Fruit fly (Drosophila melanogaster) whole organism, embryonic: Measurements from ENCODE around the gene CG43389.

Experiments used
- Abd-B ChIP-seq: fragments of 200-800 bp; sonication (Bioruptor generic); optimal IDR thresholded peaks from 2 replicates; lab custom pipeline; 2018; ENCODE audit warnings: missing biosample characterization, mild to moderate bottlenecking, missing genetic modification characterization, moderate library complexity
- CG10267 ChIP-seq: fragments of 200-800 bp; sonication (Bioruptor generic); optimal IDR thresholded peaks from 2 replicates; lab custom pipeline; 2018; ENCODE audit warnings: missing biosample characterization, mild to moderate bottlenecking, missing genetic modification characterization, moderate library complexity
- CG11093 ChIP-seq: fragments of 200-800 bp; sonication (Bioruptor generic); IDR thresholded peaks from 3 replicates; pipeline ENCODE4 v1.3.6; 2022; ENCODE audit warnings: missing biosample characterization, missing genetic modification characterization
- CG1233 ChIP-seq: fragments of 200-800 bp; sonication (Bioruptor generic); optimal IDR thresholded peaks from 4 replicates; lab custom pipeline; 2018; ENCODE audit warnings: missing biosample characterization, mild to moderate bottlenecking, missing genetic modification characterization
- CG1602 ChIP-seq: fragments of 200-800 bp; sonication (Bioruptor generic); optimal IDR thresholded peaks from 3 replicates; lab custom pipeline; 2016; ENCODE audit warnings: missing biosample characterization, missing genetic modification characterization
- CG18011 ChIP-seq: fragments of 200-800 bp; sonication (Bioruptor generic); optimal IDR thresholded peaks from 2 replicates; lab custom pipeline; 2017; ENCODE audit warnings: missing biosample characterization, missing genetic modification characterization, mild to moderate bottlenecking, moderate library complexity, missing genotype
- CG1832 ChIP-seq: fragments of 200-800 bp; sonication (Bioruptor generic); optimal IDR thresholded peaks from 2 replicates; lab custom pipeline; 2017; ENCODE audit warnings: missing biosample characterization, mild to moderate bottlenecking, missing genetic modification characterization, inconsistent platforms
- CG18599 ChIP-seq: fragments of 200-800 bp; sonication (Bioruptor generic); optimal IDR thresholded peaks from 3 replicates; lab custom pipeline; 2017; ENCODE audit warnings: missing biosample characterization, missing genetic modification characterization, mild to moderate bottlenecking, moderate library complexity, missing genetic modification reagents
- CG33557 ChIP-seq: fragments of 200-800 bp; sonication (Bioruptor generic); optimal IDR thresholded peaks from 2 replicates; lab custom pipeline; 2019; ENCODE audit warnings: missing biosample characterization, mild to moderate bottlenecking, missing genetic modification characterization, moderate library complexity
- CG42726 ChIP-seq: fragments of 200-800 bp; sonication (Bioruptor generic); IDR thresholded peaks from 2 replicates; pipeline ENCODE4 v1.3.6; 2022; ENCODE audit warnings: missing biosample characterization, missing genetic modification characterization; ENCODE audit not compliant: partially characterized antibody
- CG6175 ChIP-seq: fragments of 200-800 bp; sonication (Bioruptor generic); IDR thresholded peaks from 3 replicates; pipeline ENCODE4 v1.3.6; 2022; ENCODE audit warnings: missing biosample characterization, missing genetic modification characterization
- CG7271 ChIP-seq: fragments of 200-800 bp; sonication (Bioruptor generic); optimal IDR thresholded peaks from 2 replicates; lab custom pipeline; 2018; ENCODE audit warnings: missing biosample characterization, mild to moderate bottlenecking, missing genetic modification characterization, moderate library complexity
- CG7745 ChIP-seq: fragments of 200-800 bp; sonication (Bioruptor generic); optimal IDR thresholded peaks from 2 replicates; lab custom pipeline; 2018; ENCODE audit warnings: missing biosample characterization, mild to moderate bottlenecking, missing genetic modification characterization, moderate library complexity
- CG8281 ChIP-seq: fragments of 200-800 bp; sonication (Bioruptor generic); optimal IDR thresholded peaks from 2 replicates; lab custom pipeline; 2018; ENCODE audit warnings: missing biosample characterization, mild to moderate bottlenecking, missing genetic modification characterization, moderate library complexity
- CG9609 ChIP-seq: fragments of 200-800 bp; sonication (Bioruptor generic); optimal IDR thresholded peaks from 3 replicates; lab custom pipeline; 2016; ENCODE audit warnings: missing biosample characterization, missing genetic modification characterization
- Drgx ChIP-seq: fragments of 200-800 bp; sonication (Bioruptor generic); IDR thresholded peaks from 2 replicates; pipeline ENCODE4 v1.3.6; 2022; ENCODE audit warnings: missing biosample characterization, missing genetic modification characterization
- Ets65A ChIP-seq: fragments of 200-800 bp; sonication (Bioruptor generic); peaks from one replicate; lab custom pipeline; 2016; ENCODE audit warnings: missing biosample characterization, missing genetic modification characterization
- Hand ChIP-seq: fragments of 200-800 bp; sonication (Bioruptor generic); optimal IDR thresholded peaks from 2 replicates; lab custom pipeline; 2017; ENCODE audit warnings: mild to moderate bottlenecking, missing biosample characterization, missing genetic modification reagents, missing genetic modification characterization
- Hey ChIP-seq: fragments of 200-800 bp; sonication (Bioruptor generic); optimal IDR thresholded peaks from 3 replicates; lab custom pipeline; 2018; ENCODE audit warnings: missing biosample characterization, mild to moderate bottlenecking, missing genetic modification characterization
- Hmr ChIP-seq: fragments of 200-800 bp; sonication (Bioruptor generic); optimal IDR thresholded peaks from 3 replicates; lab custom pipeline; 2017; ENCODE audit warnings: mild to moderate bottlenecking, missing biosample characterization, missing genetic modification reagents, missing genetic modification characterization
- Lpt ChIP-seq: fragments of >200 bp; optimal IDR thresholded peaks from 2 replicates; lab custom pipeline; 2018; ENCODE audit warnings: missing biosample characterization, missing genetic modification characterization
- Mes4 ChIP-seq: fragments of 200-800 bp; sonication (Bioruptor generic); optimal IDR thresholded peaks from 2 replicates; lab custom pipeline; 2016; ENCODE audit warnings: missing biosample characterization, missing genetic modification characterization
- Rx ChIP-seq: fragments of 200-800 bp; sonication (Bioruptor generic); IDR thresholded peaks from 2 replicates; pipeline ENCODE4 v1.3.6; 2022; ENCODE audit warnings: missing biosample characterization, missing genetic modification characterization
- Six4 ChIP-seq: fragments of 200-800 bp; sonication (Bioruptor generic); optimal IDR thresholded peaks from 2 replicates; lab custom pipeline; 2016; ENCODE audit warnings: missing biosample characterization, missing genetic modification characterization
- Tbp ChIP-seq: fragments of >200 bp; optimal IDR thresholded peaks from 2 replicates; lab custom pipeline; 2018; ENCODE audit warnings: missing biosample characterization, missing genetic modification characterization
- al ChIP-seq: fragments of 200-800 bp; sonication (Bioruptor generic); IDR thresholded peaks from 2 replicates; pipeline ENCODE4 v1.3.6; 2022; ENCODE audit warnings: missing biosample characterization, missing genetic modification characterization
- ash1 ChIP-seq: fragments of 200-800 bp; sonication (Bioruptor generic); optimal IDR thresholded peaks from 2 replicates; lab custom pipeline; 2018; ENCODE audit warnings: missing biosample characterization, mild to moderate bottlenecking, missing genetic modification characterization
- ato ChIP-seq: fragments of 200-800 bp; sonication (Bioruptor generic); IDR thresholded peaks from 2 replicates; pipeline ENCODE4 v1.3.6; 2022; ENCODE audit warnings: missing biosample characterization, missing genetic modification characterization; ENCODE audit not compliant: partially characterized antibody
- bsh ChIP-seq, 2 experiments: fragments of 200-800 bp; sonication (Bioruptor generic); optimal IDR thresholded peaks; 2 replicates each; lab custom pipeline; 2017 to 2018; ENCODE audit warnings: mild to moderate bottlenecking in 2 of 2, missing biosample characterization in 2 of 2, missing genetic modification characterization in 2 of 2, moderate library complexity in 1 of 2
- corto ChIP-seq: fragments of 200-800 bp; sonication (Bioruptor generic); optimal IDR thresholded peaks from 2 replicates; lab custom pipeline; 2016; ENCODE audit warnings: missing biosample characterization, mild to moderate bottlenecking, missing genetic modification characterization, moderate library complexity
- dmrt99B ChIP-seq: fragments of 200-800 bp; sonication (Bioruptor generic); optimal IDR thresholded peaks from 2 replicates; lab custom pipeline; 2018; ENCODE audit warnings: missing biosample characterization, mild to moderate bottlenecking, missing genetic modification characterization, moderate library complexity
- ftz-f1 ChIP-seq: fragments of 200-800 bp; sonication (Bioruptor generic); optimal IDR thresholded peaks from 2 replicates; lab custom pipeline; 2016; ENCODE audit warnings: missing biosample characterization, missing genetic modification characterization
- grau ChIP-seq: fragments of 200-800 bp; optimal IDR thresholded peaks from 3 replicates; lab custom pipeline; 2019; ENCODE audit warnings: missing biosample characterization, mild to moderate bottlenecking, missing genetic modification characterization, moderate library complexity
- hb ChIP-seq: fragments of 200-800 bp; sonication (Bioruptor generic); IDR thresholded peaks from 3 replicates; pipeline ENCODE4 v1.3.6; 2022; ENCODE audit warnings: missing biosample characterization, missing genetic modification characterization; ENCODE audit not compliant: partially characterized antibody
- lbe ChIP-seq: fragments of 200-800 bp; sonication (Bioruptor generic); optimal IDR thresholded peaks from 2 replicates; lab custom pipeline; 2016; ENCODE audit warnings: missing biosample characterization, mild to moderate bottlenecking, missing genetic modification characterization
- nau ChIP-seq: fragments of 200-800 bp; sonication (Bioruptor generic); optimal IDR thresholded peaks from 3 replicates; lab custom pipeline; 2017; ENCODE audit warnings: missing biosample characterization, mild to moderate bottlenecking, missing genetic modification characterization, missing genetic modification reagents
- nom ChIP-seq: fragments of 200-800 bp; sonication (Bioruptor generic); optimal IDR thresholded peaks from 2 replicates; lab custom pipeline; 2017; ENCODE audit warnings: missing biosample characterization, missing genetic modification characterization, mild to moderate bottlenecking, moderate library complexity, missing genetic modification reagents
- phol ChIP-seq: fragments of 200-800 bp; sonication (Bioruptor generic); optimal IDR thresholded peaks from 3 replicates; lab custom pipeline; 2018; ENCODE audit warnings: missing biosample characterization, mild to moderate bottlenecking, missing genetic modification characterization, moderate library complexity
- pita ChIP-seq: fragments of 200-800 bp; sonication (Bioruptor generic); optimal IDR thresholded peaks from 2 replicates; lab custom pipeline; 2017; ENCODE audit warnings: missing biosample characterization, mild to moderate bottlenecking, missing genetic modification characterization
- row ChIP-seq: fragments of 200-800 bp; sonication (Bioruptor generic); IDR thresholded peaks from 3 replicates; pipeline ENCODE4 v1.3.6; 2022; ENCODE audit warnings: missing biosample characterization, missing genetic modification characterization
- sens ChIP-seq: fragments of 200-800 bp; sonication (Bioruptor generic); peaks from one replicate; lab custom pipeline; 2016; ENCODE audit warnings: missing biosample characterization, missing genetic modification characterization
- shn ChIP-seq: fragments of 200-800 bp; sonication (Bioruptor generic); optimal IDR thresholded peaks from 3 replicates; lab custom pipeline; 2016; ENCODE audit warnings: missing biosample characterization, missing genetic modification characterization
- slou ChIP-seq: fragments of 200-800 bp; sonication (Bioruptor generic); optimal IDR thresholded peaks from 3 replicates; lab custom pipeline; 2016; ENCODE audit warnings: missing biosample characterization, missing genetic modification characterization
- ssp ChIP-seq: fragments of 200-800 bp; sonication (Bioruptor generic); IDR thresholded peaks from 2 replicates; pipeline ENCODE4 v1.3.6; 2022; ENCODE audit warnings: missing biosample characterization, missing genetic modification characterization
- tap ChIP-seq: fragments of 200-800 bp; optimal IDR thresholded peaks from 3 replicates; lab custom pipeline; 2019; ENCODE audit warnings: missing biosample characterization, mild to moderate bottlenecking, missing genetic modification characterization, moderate library complexity
- toy ChIP-seq: fragments of 200-800 bp; sonication (Bioruptor generic); IDR thresholded peaks from 2 replicates; pipeline ENCODE4 v1.3.6; 2022; ENCODE audit warnings: missing biosample characterization, missing genetic modification characterization
- twi ChIP-seq: fragments of 200-800 bp; optimal IDR thresholded peaks from 2 replicates; lab custom pipeline; 2019; ENCODE audit warnings: missing biosample characterization, mild to moderate bottlenecking, missing genetic modification characterization, moderate library complexity

The CG43389 gene

DNA sequence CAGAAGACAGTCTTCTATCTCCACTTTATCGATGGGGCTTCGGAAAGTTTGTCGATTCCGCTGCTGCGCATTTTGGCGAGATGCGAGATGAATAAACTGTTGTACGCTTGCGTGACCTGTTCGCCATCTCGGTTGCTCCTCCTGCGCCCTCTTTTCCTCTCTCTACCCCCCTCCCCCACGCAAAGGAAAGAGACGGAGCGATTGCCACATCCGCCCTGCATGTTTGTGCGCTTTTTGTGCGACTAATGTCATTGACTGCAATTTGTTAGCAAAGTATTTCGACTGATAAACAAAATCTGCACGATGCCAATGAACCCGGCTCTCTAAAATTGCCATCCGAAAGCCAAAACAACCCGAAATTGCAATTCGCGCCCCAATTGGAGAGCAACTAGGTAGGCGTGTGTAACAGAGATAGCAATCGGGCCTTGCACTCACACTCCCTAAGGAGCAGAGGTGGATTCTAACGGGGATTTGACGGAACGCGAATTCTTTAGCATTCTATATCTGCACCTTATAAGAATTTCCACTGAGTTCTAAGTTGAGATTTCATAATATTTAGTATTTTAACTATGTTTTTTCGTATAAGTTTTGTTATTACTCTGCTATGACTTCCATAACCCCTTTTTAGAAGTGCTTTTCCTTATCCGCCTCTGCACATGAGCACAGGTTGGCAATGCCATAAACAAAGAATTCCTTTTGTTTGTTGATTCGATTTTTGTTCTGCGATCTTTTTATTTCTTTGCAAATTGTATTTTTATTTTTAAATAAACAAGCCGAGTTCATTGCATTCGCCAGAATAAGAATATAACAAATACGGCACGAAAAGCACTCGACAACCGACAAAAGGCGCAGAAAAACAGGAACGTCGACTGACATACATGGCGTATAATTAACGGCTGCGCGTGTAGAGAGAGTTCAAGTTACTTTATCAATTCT, at the start of gene CG43389:
CG43389 (plus strand) TSS at position 886 of the 936 bp plus-strand sequence.
- TF ChIP-seq slou (GFP tag; lab: Kevin White, UChicago) (no peak), Abd-B (GFP tag; lab: Kevin White, UChicago) (no peak), Hmr (GFP tag; lab: Kevin White, UChicago) (no peak), Tbp (no peak), CG1233 (GFP tag; lab: Kevin White, UChicago) (no peak), ash1 (GFP tag; lab: Kevin White, UChicago) (no peak), pita (no peak), CG18599 (GFP tag; lab: Kevin White, UChicago) (no peak), CG7745 (tag; lab: Kevin White, UChicago) (no peak), Hand (GFP tag; lab: Kevin White, UChicago) (no peak), CG7271 (tag; lab: Kevin White, UChicago) (no peak), ato (GFP tag; lab: Robert Waterston, UW) (no peak), CG11093 (GFP tag; lab: Robert Waterston, UW) (no peak), ftz-f1 (GFP tag; lab: Kevin White, UChicago) (no peak), bsh (GFP tag; optimal IDR thresholded peaks at IDR 0.05; lab: Kevin White, UChicago) (peak in 1 of 2 experiments; percentile 69), ssp (GFP tag; lab: Robert Waterston, UW) (no peak), CG6175 (GFP tag; lab: Robert Waterston, UW) (no peak), corto (GFP tag; lab: Kevin White, UChicago) (peak; percentile 99), toy (GFP tag; lab: Robert Waterston, UW) (no peak), lbe (GFP tag; lab: Kevin White, UChicago) (peak; percentile 99), nom (GFP tag; lab: Kevin White, UChicago) (peak; percentile 91), CG1602 (GFP tag; lab: Kevin White, UChicago) (no peak), nau (GFP tag; lab: Kevin White, UChicago) (no peak), sens (GFP tag; lab: Kevin White, UChicago) (peak; percentile 22), hb (GFP tag; lab: Robert Waterston, UW) (no peak), Mes4 (GFP tag; lab: Kevin White, UChicago) (no peak), dmrt99B (tag; lab: Kevin White, UChicago) (no peak), twi (tag; lab: Kevin White, UChicago) (no peak), Lpt (GFP tag; lab: Kevin White, UChicago) (no peak), CG9609 (GFP tag; lab: Kevin White, UChicago) (no peak), grau (no peak), Drgx (GFP tag; lab: Robert Waterston, UW) (peak; percentile 61; the same call in 1 of the 2 replicates), phol (tag; lab: Kevin White, UChicago) (no peak), Rx (GFP tag; lab: Robert Waterston, UW) (no peak), CG10267 (tag; lab: Kevin White, UChicago) (no peak), Hey (no peak), CG1832 (GFP tag; lab: Kevin White, UChicago) (peak; percentile 24), Six4 (GFP tag; lab: Kevin White, UChicago) (no peak), al (GFP tag; lab: Robert Waterston, UW) (no peak), CG18011 (GFP tag; lab: Kevin White, UChicago) (no peak), tap (tag; lab: Kevin White, UChicago) (no peak), CG33557 (GFP tag; lab: Kevin White, UChicago) (no peak), row (GFP tag; lab: Robert Waterston, UW) (no peak; the same call in 2 of the 3 replicates), shn (GFP tag; lab: Kevin White, UChicago) (no peak), CG8281 (no peak), Ets65A (peak; percentile 29), CG42726 (no peak)
- TF ChIP-seq, all 482 proteins: peak for 8
